Worm (Caenorhabditis elegans): ENCODE data around the gene srb-19.

srb-19 gene

ce11 chrV:7543728-7544127, 23.8 kb upstream of the srb-19 start:
- TF ChIP-seq ekl-4 (GFP tag; IDR thresholded peaks at IDR 0.05): no peak
- no peak for TF ChIP-seq T26A5.8 (tag; optimal IDR thresholded peaks at IDR 0.05)
- TF ChIP-seq hlh-26 (GFP tag; conservative IDR thresholded peaks at IDR 0.05): no peak
- no peak for TF ChIP-seq lsl-1 (GFP tag; optimal IDR thresholded peaks at IDR 0.05)
- no peak for TF ChIP-seq lag-1 (GFP tag; IDR thresholded peaks at IDR 0.05)
- TF ChIP-seq ztf-22 (GFP tag; optimal IDR thresholded peaks at IDR 0.05): no peak
- no peak for TF ChIP-seq mes-4 (tag; optimal IDR thresholded peaks at IDR 0.05)
- TF ChIP-seq Y95B8A.8 (GFP tag; IDR thresholded peaks at IDR 0.05): no peak
- TF ChIP-seq ceh-91 (GFP tag; IDR thresholded peaks at IDR 0.05): no peak
- no peak for TF ChIP-seq F49E8.2 (tag; optimal IDR thresholded peaks at IDR 0.05; ENCODE audit: insufficient read depth)
- no peak for TF ChIP-seq snpc-1.1 (tag; optimal IDR thresholded peaks at IDR 0.05; ENCODE audit: insufficient read depth)
- no peak for TF ChIP-seq Y67H2A.10 (GFP tag; conservative IDR thresholded peaks at IDR 0.05)
- TF ChIP-seq D2030.7 (GFP tag; IDR thresholded peaks at IDR 0.05): no peak
- no peak for TF ChIP-seq atf-7 (tag; optimal IDR thresholded peaks at IDR 0.05)
- no peak for TF ChIP-seq ztf-28 (GFP tag; IDR thresholded peaks at IDR 0.05)
- TF ChIP-seq nhr-80 (tag; optimal IDR thresholded peaks at IDR 0.05): no peak
- no peak for TF ChIP-seq F33H1.4 (GFP tag; IDR thresholded peaks at IDR 0.05)
- TF ChIP-seq athp-1 (tag; optimal IDR thresholded peaks at IDR 0.05): no peak

- no peak for TF ChIP-seq F57A8.1 (GFP tag; optimal IDR thresholded peaks at IDR 0.05)
- no peak for TF ChIP-seq C06A6.2 (GFP tag; conservative IDR thresholded peaks at IDR 0.05)
- TF ChIP-seq B0019.2 (GFP tag; conservative IDR thresholded peaks at IDR 0.05): no peak
- TF ChIP-seq B0336.3 (GFP tag; IDR thresholded peaks at IDR 0.05): no peak
- no peak for TF ChIP-seq madf-10 (tag; optimal IDR thresholded peaks at IDR 0.05)
- TF ChIP-seq ztf-22 (GFP tag; optimal IDR thresholded peaks at IDR 0.05): no peak
- TF ChIP-seq ztf-26 (tag; optimal IDR thresholded peaks at IDR 0.05): no peak
- no peak for TF ChIP-seq snpc-1.3 (tag; optimal IDR thresholded peaks at IDR 0.05; ENCODE audit: insufficient read depth)
- TF ChIP-seq D2030.7 (GFP tag; IDR thresholded peaks at IDR 0.05): no peak
- TF ChIP-seq Y95B8A.8 (GFP tag; IDR thresholded peaks at IDR 0.05): no peak
- no peak for TF ChIP-seq dpl-1 (GFP tag; optimal IDR thresholded peaks at IDR 0.05)
- TF ChIP-seq F52B5.7 (tag; optimal IDR thresholded peaks at IDR 0.05): no peak
- TF ChIP-seq F49E8.2 (tag; optimal IDR thresholded peaks at IDR 0.05; ENCODE audit: insufficient read depth): no peak
- TF ChIP-seq sea-2 (GFP tag; IDR thresholded peaks at IDR 0.05): no peak
- TF ChIP-seq mcd-1 (GFP tag; IDR thresholded peaks at IDR 0.05): no peak
- no peak for TF ChIP-seq gei-17 (GFP tag; optimal IDR thresholded peaks at IDR 0.05)
- TF ChIP-seq ztf-25 (GFP tag; IDR thresholded peaks at IDR 0.05): no peak
- TF ChIP-seq madf-6 (GFP tag; IDR thresholded peaks at IDR 0.05): no peak
- TF ChIP-seq dpff-1 (tag; optimal IDR thresholded peaks at IDR 0.05): no peak
Observed at ce11 chrV:7539015-7539414, 19.0 kb upstream of the srb-19 start, which contains the start of gene srh-268. Gene srh-268, plus strand, starts transcription at chrV:7539315.

ce11 chrV:7538018-7538417, 18.0 kb upstream of the srb-19 start, which contains the start of gene C54F6.12:
Gene C54F6.12, minus strand, starts transcription at chrV:7538118.
- TF ChIP-seq rcor-1 (GFP tag; IDR thresholded peaks at IDR 0.05) (no peak), somi-1 (GFP tag; optimal IDR thresholded peaks at IDR 0.05) (no peak), lag-1 (GFP tag; IDR thresholded peaks at IDR 0.05) (no peak), F22D6.2 (tag; optimal IDR thresholded peaks at IDR 0.05) (no peak), ceh-100 (GFP tag; IDR thresholded peaks at IDR 0.05) (no peak), F57C9.4 (tag; optimal IDR thresholded peaks at IDR 0.05) (no peak), hmg-20 (GFP tag; IDR thresholded peaks at IDR 0.05) (no peak), nfya-2 (GFP tag; IDR thresholded peaks at IDR 0.05) (no peak), Y56A3A.18 (GFP tag; IDR thresholded peaks at IDR 0.05) (no peak), lin-35 (GFP tag; optimal IDR thresholded peaks at IDR 0.05) (no peak), ets-4 (GFP tag; optimal IDR thresholded peaks at IDR 0.05) (no peak), snpc-1.1 (tag; optimal IDR thresholded peaks at IDR 0.05; ENCODE audit: insufficient read depth) (no peak), T26A5.8 (tag; optimal IDR thresholded peaks at IDR 0.05) (no peak), ztf-3 (GFP tag; optimal IDR thresholded peaks at IDR 0.05) (no peak), fkh-3 (tag; optimal IDR thresholded peaks at IDR 0.05) (no peak)

Measured in whole organism, young adult.